Fruit fly (Drosophila melanogaster) whole organism, prepupa: ENCODE results near the gene CG12680.

Experiments
- CG10669 ChIP-seq: fragments of 200-800 bp; sonication (Bioruptor generic); optimal IDR thresholded peaks from 3 replicates; lab custom pipeline; 2018; ENCODE audit warnings: missing biosample characterization, mild to moderate bottlenecking, missing genetic modification characterization, moderate library complexity
- CG11294 ChIP-seq: fragments of 200-800 bp; sonication (Bioruptor generic); IDR thresholded peaks from 2 replicates; pipeline ENCODE4 v1.3.6; 2022; ENCODE audit warnings: missing biosample characterization, missing genetic modification characterization
- CG11762 ChIP-seq: fragments of 200-800 bp; sonication (Bioruptor generic); optimal IDR thresholded peaks from 3 replicates; lab custom pipeline; 2016; ENCODE audit warnings: missing biosample characterization, missing genetic modification characterization; ENCODE audit not compliant: insufficient read depth
- CG11902 ChIP-seq: fragments of 200-800 bp; sonication (Bioruptor generic); optimal IDR thresholded peaks from 3 replicates; lab custom pipeline; 2016; ENCODE audit warnings: missing biosample characterization, missing genetic modification characterization
- CG15336 ChIP-seq: fragments of 200-800 bp; sonication (Bioruptor generic); IDR thresholded peaks from 2 replicates; pipeline ENCODE4 v1.3.6; 2022; ENCODE audit warnings: missing biosample characterization, missing genetic modification characterization
- CG1621 ChIP-seq: fragments of 200-800 bp; sonication (Bioruptor generic); optimal IDR thresholded peaks from 3 replicates; lab custom pipeline; 2018; ENCODE audit warnings: missing biosample characterization, mild to moderate bottlenecking, missing genetic modification characterization
- CG16779 ChIP-seq: fragments of 200-800 bp; sonication (Bioruptor generic); optimal IDR thresholded peaks from 3 replicates; lab custom pipeline; 2017; ENCODE audit warnings: missing biosample characterization, mild to moderate bottlenecking, missing genetic modification characterization
- CG3032 ChIP-seq: fragments of 200-800 bp; optimal IDR thresholded peaks from 2 replicates; lab custom pipeline; 2019; ENCODE audit warnings: missing biosample characterization, mild to moderate bottlenecking, missing genetic modification characterization, moderate library complexity
- CG31627 ChIP-seq: fragments of 200-800 bp; sonication (Bioruptor generic); optimal IDR thresholded peaks from 3 replicates; lab custom pipeline; 2016; ENCODE audit warnings: missing biosample characterization, missing genetic modification characterization
- CG32006 ChIP-seq: fragments of 200-800 bp; sonication (Bioruptor generic); optimal IDR thresholded peaks from 3 replicates; lab custom pipeline; 2017; ENCODE audit warnings: missing biosample characterization, mild to moderate bottlenecking, missing genetic modification characterization
- CG34406 ChIP-seq: fragments of 200-800 bp; sonication (Bioruptor generic); optimal IDR thresholded peaks from 3 replicates; lab custom pipeline; 2016; ENCODE audit warnings: missing biosample characterization, missing genetic modification characterization
- CG3919 ChIP-seq: fragments of 200-800 bp; sonication (Bioruptor generic); optimal IDR thresholded peaks from 3 replicates; lab custom pipeline; 2016; ENCODE audit warnings: missing biosample characterization, missing genetic modification characterization
- CG4318 ChIP-seq: fragments of 200-800 bp; sonication (Bioruptor generic); optimal IDR thresholded peaks from 3 replicates; lab custom pipeline; 2017; ENCODE audit warnings: missing biosample characterization, mild to moderate bottlenecking, missing genetic modification characterization
- CG6163 ChIP-seq: fragments of 200-800 bp; sonication (Bioruptor generic); IDR thresholded peaks from 3 replicates; pipeline ENCODE4 v1.3.6; 2022; ENCODE audit warnings: missing biosample characterization, missing genetic modification characterization
- CG6276 ChIP-seq: fragments of 200-800 bp; sonication (Bioruptor generic); optimal IDR thresholded peaks from 2 replicates; lab custom pipeline; 2017; ENCODE audit warnings: missing biosample characterization, mild to moderate bottlenecking, missing genetic modification characterization
- CG6792 ChIP-seq: fragments of 200-800 bp; sonication (Bioruptor generic); optimal IDR thresholded peaks from 3 replicates; lab custom pipeline; 2016; ENCODE audit warnings: missing biosample characterization, missing genetic modification characterization
- CG6808 ChIP-seq: fragments of 200-800 bp; sonication (Bioruptor generic); optimal IDR thresholded peaks from 3 replicates; lab custom pipeline; 2017; ENCODE audit warnings: missing biosample characterization, missing genetic modification characterization, mild to moderate bottlenecking, moderate library complexity, missing genetic modification reagents
- CG6854 ChIP-seq: fragments of 200-800 bp; sonication (Bioruptor generic); optimal IDR thresholded peaks from 2 replicates; lab custom pipeline; 2017; ENCODE audit warnings: missing biosample characterization, mild to moderate bottlenecking, missing genetic modification characterization
- CG7368 ChIP-seq: fragments of 200-800 bp; sonication (Bioruptor generic); optimal IDR thresholded peaks from 3 replicates; lab custom pipeline; 2016; ENCODE audit warnings: missing biosample characterization, missing genetic modification characterization
- CG8119 ChIP-seq: fragments of 200-800 bp; sonication (Bioruptor generic); IDR thresholded peaks from 3 replicates; pipeline ENCODE4 v1.3.6; 2022; ENCODE audit warnings: missing biosample characterization, missing genetic modification characterization
- CG8319 ChIP-seq: fragments of 200-800 bp; sonication (Bioruptor generic); optimal IDR thresholded peaks from 3 replicates; lab custom pipeline; 2016; ENCODE audit warnings: missing biosample characterization, missing genetic modification characterization
- CG8632 ChIP-seq: fragments of 200-800 bp; sonication (Bioruptor generic); optimal IDR thresholded peaks from 3 replicates; lab custom pipeline; 2016; ENCODE audit warnings: missing biosample characterization, missing genetic modification characterization
- Eip75B ChIP-seq: fragments of 200-800 bp; sonication (Bioruptor generic); optimal IDR thresholded peaks from 3 replicates; lab custom pipeline; 2016; ENCODE audit warnings: missing biosample characterization, missing genetic modification characterization
- Eip93F ChIP-seq: fragments of 200-800 bp; sonication (Bioruptor generic); optimal IDR thresholded peaks from 2 replicates; lab custom pipeline; 2016; ENCODE audit warnings: missing biosample characterization, mild to moderate bottlenecking, missing genetic modification characterization
- Ets21C ChIP-seq: fragments of 200-800 bp; sonication (Bioruptor generic); optimal IDR thresholded peaks from 3 replicates; lab custom pipeline; 2016; ENCODE audit warnings: missing biosample characterization, missing genetic modification characterization
- Gug ChIP-seq: fragments of 200-800 bp; sonication (Bioruptor generic); IDR thresholded peaks from 2 replicates; pipeline ENCODE4 v1.3.6; 2022; ENCODE audit warnings: missing biosample characterization, missing genetic modification characterization
- Hr38 ChIP-seq: sonication (Bioruptor generic); optimal IDR thresholded peaks from 2 replicates; lab custom pipeline; 2016; ENCODE audit warnings: missing biosample characterization, missing genetic modification characterization
- Hr39 ChIP-seq: fragments of 200-800 bp; sonication (Bioruptor generic); optimal IDR thresholded peaks from 2 replicates; lab custom pipeline; 2016; ENCODE audit warnings: missing biosample characterization, missing genetic modification characterization
- Hr4 ChIP-seq: fragments of 200-800 bp; sonication (Bioruptor generic); optimal IDR thresholded peaks from 3 replicates; lab custom pipeline; 2016; ENCODE audit warnings: missing biosample characterization, missing genetic modification characterization
- Lpt ChIP-seq: fragments of 200-800 bp; sonication (Bioruptor generic); optimal IDR thresholded peaks from 3 replicates; lab custom pipeline; 2016; ENCODE audit warnings: missing biosample characterization, missing genetic modification characterization
- Met ChIP-seq: fragments of 200-800 bp; sonication (Bioruptor generic); optimal IDR thresholded peaks from 3 replicates; lab custom pipeline; 2016; ENCODE audit warnings: missing biosample characterization, missing genetic modification characterization
- OdsH ChIP-seq: fragments of 200-800 bp; sonication (Bioruptor generic); optimal IDR thresholded peaks from 3 replicates; lab custom pipeline; 2016; ENCODE audit warnings: missing biosample characterization, missing genetic modification characterization
- Smox ChIP-seq: fragments of 200-800 bp; sonication (Bioruptor generic); optimal IDR thresholded peaks from 3 replicates; lab custom pipeline; 2016; ENCODE audit warnings: missing biosample characterization, missing genetic modification characterization
- Sox102F ChIP-seq: fragments of 200-800 bp; sonication (Bioruptor generic); optimal IDR thresholded peaks from 2 replicates; lab custom pipeline; 2016; ENCODE audit warnings: missing biosample characterization, mild to moderate bottlenecking, missing genetic modification characterization
- Sox14 ChIP-seq: fragments of 200-800 bp; sonication (Bioruptor generic); optimal IDR thresholded peaks from 3 replicates; lab custom pipeline; 2016; ENCODE audit warnings: missing biosample characterization, missing genetic modification characterization
- Sox15 ChIP-seq: fragments of 200-800 bp; sonication (Bioruptor generic); optimal IDR thresholded peaks from 3 replicates; lab custom pipeline; 2016; ENCODE audit warnings: missing biosample characterization, missing genetic modification characterization
- achi ChIP-seq: fragments of 200-800 bp; sonication (Bioruptor generic); optimal IDR thresholded peaks from 3 replicates; lab custom pipeline; 2016; ENCODE audit warnings: missing biosample characterization, missing genetic modification characterization
- acj6 ChIP-seq: fragments of 200-800 bp; sonication (Bioruptor generic); optimal IDR thresholded peaks from 3 replicates; lab custom pipeline; 2016; ENCODE audit warnings: missing biosample characterization, missing genetic modification characterization
- cyc ChIP-seq: fragments of 200-800 bp; sonication (Bioruptor generic); optimal IDR thresholded peaks from 3 replicates; lab custom pipeline; 2016; ENCODE audit warnings: missing biosample characterization, missing genetic modification characterization
- dac ChIP-seq: fragments of 200-800 bp; sonication (Bioruptor generic); optimal IDR thresholded peaks from 2 replicates; lab custom pipeline; 2017; ENCODE audit warnings: missing biosample characterization, mild to moderate bottlenecking, missing genetic modification characterization
- dsx ChIP-seq: fragments of 200-800 bp; optimal IDR thresholded peaks from 3 replicates; lab custom pipeline; 2019; ENCODE audit warnings: missing biosample characterization, mild to moderate bottlenecking, missing genetic modification characterization, moderate library complexity; ENCODE audit not compliant: poor library complexity, severe bottlenecking
- eg ChIP-seq: fragments of 200-800 bp; sonication (Bioruptor generic); IDR thresholded peaks from 3 replicates; pipeline ENCODE4 v1.3.6; 2022; ENCODE audit warnings: missing biosample characterization, missing genetic modification characterization
- esn ChIP-seq: fragments of 200-800 bp; sonication (Bioruptor generic); optimal IDR thresholded peaks from 2 replicates; lab custom pipeline; 2016; ENCODE audit warnings: missing biosample characterization, mild to moderate bottlenecking, missing genetic modification characterization, moderate library complexity
- fd59A ChIP-seq: fragments of 200-800 bp; sonication (Bioruptor generic); optimal IDR thresholded peaks from 2 replicates; lab custom pipeline; 2017; ENCODE audit warnings: missing biosample characterization, mild to moderate bottlenecking, missing genetic modification characterization, missing genetic modification reagents
- fd85E ChIP-seq: fragments of 200-800 bp; sonication (Bioruptor generic); optimal IDR thresholded peaks from 3 replicates; lab custom pipeline; 2016; ENCODE audit warnings: missing biosample characterization, missing genetic modification characterization
- fkh ChIP-seq: fragments of 200-800 bp; sonication (Bioruptor generic); optimal IDR thresholded peaks from 3 replicates; lab custom pipeline; 2017; ENCODE audit warnings: missing biosample characterization, mild to moderate bottlenecking, missing genetic modification characterization, moderate library complexity
- lz ChIP-seq: fragments of 200-800 bp; sonication (Bioruptor generic); optimal IDR thresholded peaks from 3 replicates; lab custom pipeline; 2016; ENCODE audit warnings: missing biosample characterization, missing genetic modification characterization
- net ChIP-seq: fragments of 200-800 bp; sonication (Bioruptor generic); optimal IDR thresholded peaks from 3 replicates; lab custom pipeline; 2016; ENCODE audit warnings: missing biosample characterization, missing genetic modification characterization
- pdm3 ChIP-seq: fragments of 200-800 bp; sonication (Bioruptor generic); optimal IDR thresholded peaks from 3 replicates; lab custom pipeline; 2016; ENCODE audit warnings: missing biosample characterization, missing genetic modification characterization
- spab ChIP-seq: fragments of 200-800 bp; sonication (Bioruptor generic); optimal IDR thresholded peaks from 2 replicates; lab custom pipeline; 2017; ENCODE audit warnings: missing biosample characterization, mild to moderate bottlenecking, missing genetic modification characterization, missing genetic modification reagents
- ss ChIP-seq, 2 experiments: fragments of 200-800 bp; sonication (Bioruptor generic); optimal IDR thresholded peaks; 2 replicates in 1 of 2; 3 replicates in 1 of 2; lab custom pipeline; 2017 to 2018; ENCODE audit warnings: mild to moderate bottlenecking in 2 of 2, missing biosample characterization in 2 of 2, missing genetic modification characterization in 2 of 2, moderate library complexity in 1 of 2
- vri ChIP-seq: fragments of 200-800 bp; sonication (Bioruptor generic); optimal IDR thresholded peaks from 3 replicates; lab custom pipeline; 2016; ENCODE audit warnings: missing biosample characterization, mild to moderate bottlenecking, missing genetic modification characterization

Gene CG12680

dm6 chrX:4969926-4970325 lies 27.3 kb upstream of the CG12680 start:
- TF ChIP-seq CG34406 (peak; percentile 36), Sox102F (GFP tag; lab: Kevin White, UChicago) (peak; percentile 44), CG6854 (GFP tag; lab: Kevin White, UChicago) (no peak), CG1621 (tag; lab: Kevin White, UChicago) (peak; percentile 43), CG6792 (GFP tag; lab: Kevin White, UChicago) (peak; percentile 65), CG8632 (GFP tag; lab: Kevin White, UChicago) (peak; percentile 14), CG16779 (tag; lab: Kevin White, UChicago) (peak; percentile 30), ss (GFP tag; optimal IDR thresholded peaks at IDR 0.05; lab: Kevin White, UChicago) (no peak), fkh (GFP tag; lab: Kevin White, UChicago) (no peak), Hr38 (GFP tag; lab: Kevin White, UChicago) (no peak), Ets21C (no peak), CG4318 (GFP tag; lab: Kevin White, UChicago) (peak; percentile 75), CG11294 (GFP tag; lab: Robert Waterston, UW) (peak; percentile 60), achi (GFP tag; lab: Kevin White, UChicago) (peak; percentile 68), Eip93F (no peak), CG32006 (GFP tag; lab: Kevin White, UChicago) (peak; percentile 90), CG6276 (peak; percentile 78), OdsH (GFP tag; lab: Kevin White, UChicago) (peak; percentile 69), Sox15 (GFP tag; lab: Kevin White, UChicago) (no peak), Gug (peak; percentile 81), CG7368 (GFP tag; lab: Kevin White, UChicago) (peak; percentile 49), dac (peak; percentile 82), CG31627 (GFP tag; lab: Kevin White, UChicago) (peak; percentile 28), CG3032 (peak; percentile 9), dsx (no peak), pdm3 (GFP tag; lab: Kevin White, UChicago) (peak; percentile 72), CG8119 (peak; percentile 91), CG3919 (GFP tag; lab: Kevin White, UChicago) (peak; percentile 70), vri (no peak), Lpt (GFP tag; lab: Kevin White, UChicago) (peak; percentile 85), CG15336 (GFP tag; lab: Robert Waterston, UW) (peak; percentile 86), Smox (GFP tag; lab: Kevin White, UChicago) (peak; percentile 13), Eip75B (GFP tag; lab: Kevin White, UChicago) (peak; percentile 59), acj6 (GFP tag; lab: Kevin White, UChicago) (peak; percentile 51), Hr39 (peak; percentile 38), cyc (GFP tag; lab: Kevin White, UChicago) (peak; percentile 35), CG10669 (GFP tag; lab: Kevin White, UChicago) (peak; percentile 31), CG11902 (peak; percentile 9), fd59A (GFP tag; lab: Kevin White, UChicago) (peak; percentile 35), CG6163 (peak; percentile 86), lz (GFP tag; lab: Kevin White, UChicago) (peak; percentile 27), Met (GFP tag; lab: Kevin White, UChicago) (peak; percentile 45), spab (GFP tag; lab: Kevin White, UChicago) (peak; percentile 28), fd85E (GFP tag; lab: Kevin White, UChicago) (no peak), CG6808 (peak; percentile 45), Hr4 (GFP tag; lab: Kevin White, UChicago) (peak; percentile 87), net (GFP tag; lab: Kevin White, UChicago) (peak; percentile 72), esn (GFP tag; lab: Kevin White, UChicago) (peak; percentile 34), Sox14 (GFP tag; lab: Kevin White, UChicago) (peak; percentile 50), CG11762 (peak; percentile 38), eg (GFP tag; lab: Robert Waterston, UW) (peak; percentile 86), CG8319 (GFP tag; lab: Kevin White, UChicago) (no peak)
